Fruit fly (Drosophila melanogaster) Kc167 (cell line): ENCODE data around the gene Ect3.

Experiments used
- Myc ChIP-seq: fragments of >200 bp; optimal IDR thresholded peaks from 2 replicates; lab custom pipeline; 2017; ENCODE audit warnings: missing external identifiers
- Sin3A ChIP-seq: fragments of >200 bp; optimal IDR thresholded peaks from 2 replicates; lab custom pipeline; 2018; ENCODE audit warnings: missing external identifiers
- h ChIP-seq: fragments of >200 bp; optimal IDR thresholded peaks from 3 replicates; lab custom pipeline; 2018; ENCODE audit warnings: missing external identifiers
- insv ChIP-seq: fragments of >200 bp; optimal IDR thresholded peaks from 3 replicates; lab custom pipeline; 2018; ENCODE audit warnings: missing external identifiers
- psq ChIP-seq: fragments of >200 bp; optimal IDR thresholded peaks from 2 replicates; lab custom pipeline; 2017; ENCODE audit warnings: missing external identifiers
- ttk ChIP-seq: sonication (Bioruptor generic); optimal IDR thresholded peaks from 2 replicates; lab custom pipeline; 2017; ENCODE audit warnings: missing external identifiers

dm6 chr3R:12040228-12040627, 41.1 kb downstream of the Ect3 start, which contains the start of gene CG14736:
- TF ChIP-seq ttk (lab: Kevin White, UChicago) = no peak
- TF ChIP-seq Myc (lab: Kevin White, UChicago) = no peak
- TF ChIP-seq psq (lab: Kevin White, UChicago) = no peak
- TF ChIP-seq h = no peak
- no peak for TF ChIP-seq Sin3A (lab: Kevin White, UChicago)
- TF ChIP-seq insv (lab: Kevin White, UChicago) = no peak
